Worm (Caenorhabditis elegans) whole organism, young adult: Measurements from ENCODE around the gene T12E12.6.

ENCODE experiments used
- ceh-40 ChIP-seq: fragments of 200-800 bp; sonication (Bioruptor generic); IDR thresholded peaks from 2 replicates; pipeline ENCODE4 v1.3.6; 2022; ENCODE audit warnings: missing genetic modification characterization, missing compliant biosample characterization
- ets-4 ChIP-seq: fragments of 200-800 bp; sonication (Bioruptor generic); optimal IDR thresholded peaks from 2 replicates; lab custom pipeline; 2018; ENCODE audit warnings: mild to moderate bottlenecking, missing genetic modification characterization, missing compliant biosample characterization
- sea-2 ChIP-seq: fragments of 200-800 bp; sonication (Bioruptor generic); IDR thresholded peaks from 2 replicates; pipeline ENCODE4 v1.3.6; 2022; ENCODE audit warnings: missing genetic modification characterization, missing compliant biosample characterization
- snpc-4 ChIP-seq, 5 experiments: fragments of 150-350 bp in 1 of 5; sonication (generic microtip) in 4 of 5; optimal IDR thresholded peaks; 2 replicates each; lab custom pipeline; 2014 to 2018; ENCODE audit warnings: missing genetic modification characterization in 5 of 5, missing biosample characterization in 3 of 5, antibody characterized with exemption in 2 of 5, mild to moderate bottlenecking in 2 of 5, missing compliant biosample characterization in 2 of 5, missing genotype in 2 of 5, moderate library complexity in 2 of 5, missing genetic modification reagents in 1 of 5
- unc-130 ChIP-seq: sonication (generic microtip); optimal IDR thresholded peaks from 2 replicates; lab custom pipeline; 2016; ENCODE audit warnings: missing genetic modification reagents, missing genetic modification characterization, missing compliant biosample characterization

DNA sequence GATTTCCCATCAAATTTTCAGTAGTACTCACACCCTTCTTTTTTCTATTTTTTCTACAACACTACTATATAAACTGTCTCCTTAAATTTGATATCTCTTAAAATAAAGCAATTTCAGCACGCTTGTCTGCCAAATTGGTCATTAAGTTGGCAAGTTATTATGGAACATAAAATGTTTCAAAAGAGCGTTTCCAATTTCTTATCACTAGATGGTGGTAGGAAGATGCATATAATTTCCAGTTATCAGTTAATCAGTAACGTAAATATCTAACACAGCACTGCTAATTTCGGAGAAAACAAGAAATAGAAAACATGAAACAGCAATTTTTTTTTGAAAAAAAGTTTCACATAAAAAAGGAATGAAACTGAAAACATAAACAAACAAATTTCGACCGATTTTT lies 43.0 kb downstream of the T12E12.6 start:
- TF ChIP-seq unc-130 (GFP tag; lab: Kevin White, UChicago) (no peak), ets-4 (no peak), sea-2 (no peak), ceh-40 (no peak), snpc-4 (GFP tag; optimal IDR thresholded peaks at IDR 0.05; lab: Kevin White, UChicago) (no peak), snpc-4 (tag; optimal IDR thresholded peaks at IDR 0.05; lab: Kevin White, UChicago) (no peak)
